Fruit fly (Drosophila melanogaster): ENCODE measurements around the gene CG3544.

- TF ChIP-seq Ets98B (GFP tag; IDR thresholded peaks at IDR 0.05) (no peak), Pif1B (GFP tag; optimal IDR thresholded peaks at IDR 0.05) (no peak), gl (tag; optimal IDR thresholded peaks at IDR 0.05) (no peak), Pif1A (GFP tag; optimal IDR thresholded peaks at IDR 0.05) (no peak), Snoo (tag; optimal IDR thresholded peaks at IDR 0.05) (no peak), D1 (tag; optimal IDR thresholded peaks at IDR 0.05) (peak; percentile 15), CG9948 (tag; optimal IDR thresholded peaks at IDR 0.05) (no peak), CG8301 (tag; optimal IDR thresholded peaks at IDR 0.05) (no peak), CG32121 (GFP tag; IDR thresholded peaks at IDR 0.05) (no peak), CG4496 (GFP tag; IDR thresholded peaks at IDR 0.05) (no peak), CG14655 (GFP tag; optimal IDR thresholded peaks at IDR 0.05) (no peak), fd96Ca (GFP tag; IDR thresholded peaks at IDR 0.05) (no peak), EcR (GFP tag; optimal IDR thresholded peaks at IDR 0.05) (no peak), CG15710 (tag; optimal IDR thresholded peaks at IDR 0.05) (no peak)
Measured at dm6 chr2L:740031-740430, 44.1 kb upstream of the CG3544 start.
